Worm (Caenorhabditis elegans): ENCODE results near the gene mans-3.

The mans-3 gene

ce11 chrX:5209429-5209828, 44.2 kb downstream of the mans-3 start:
- TF ChIP-seq Y22D7AL.16 (tag; optimal IDR thresholded peaks at IDR 0.05) (no peak), zip-5 (tag; optimal IDR thresholded peaks at IDR 0.05) (no peak), hlh-6 (tag; optimal IDR thresholded peaks at IDR 0.05) (peak; percentile 25), pax-1 (tag; optimal IDR thresholded peaks at IDR 0.05) (no peak), ceh-18 (tag; optimal IDR thresholded peaks at IDR 0.05) (peak; percentile 58), unc-55 (GFP tag; optimal IDR thresholded peaks at IDR 0.05) (peak; percentile 23)

ce11 chrX:5210524-5210923, 45.3 kb downstream of the mans-3 start:
- TF ChIP-seq ceh-18 (tag; optimal IDR thresholded peaks at IDR 0.05) (no peak), unc-42 (tag; optimal IDR thresholded peaks at IDR 0.05) (peak; percentile 82), K02D7.2 (tag; optimal IDR thresholded peaks at IDR 0.05) (no peak)

ce11 chrX:5210927-5211655, 45.9 kb downstream of the mans-3 start:
- no peak for TF ChIP-seq fax-1 (tag; optimal IDR thresholded peaks at IDR 0.05)

- TF ChIP-seq K09A11.1 (tag; optimal IDR thresholded peaks at IDR 0.05; ENCODE audit: insufficient read depth): no peak
- no peak for TF ChIP-seq hlh-8 (tag; optimal IDR thresholded peaks at IDR 0.05)
- TF ChIP-seq tbx-7 (tag; optimal IDR thresholded peaks at IDR 0.05): no peak
- no peak for TF ChIP-seq ceh-18 (tag; optimal IDR thresholded peaks at IDR 0.05)
Measured at ce11 chrX:5213032-5213431, 47.8 kb downstream of the mans-3 start.

ce11 chrX:5213565-5213964, 48.4 kb downstream of the mans-3 start:
- TF ChIP-seq fax-1 (tag; optimal IDR thresholded peaks at IDR 0.05): no peak
- no peak for TF ChIP-seq ceh-14 (tag; optimal IDR thresholded peaks at IDR 0.05)
- no peak for TF ChIP-seq pros-1 (tag; optimal IDR thresholded peaks at IDR 0.05)
- TF ChIP-seq elt-2 (tag; optimal IDR thresholded peaks at IDR 0.05): peak; percentile 88
- TF ChIP-seq pqm-1 (tag; optimal IDR thresholded peaks at IDR 0.05): peak; percentile 29
- no peak for TF ChIP-seq pha-2 (tag; optimal IDR thresholded peaks at IDR 0.05)

- TF ChIP-seq C08G9.2 (tag; optimal IDR thresholded peaks at IDR 0.05) (peak; percentile 26), ahr-1 (tag; optimal IDR thresholded peaks at IDR 0.05) (no peak)
Measured at ce11 chrX:5214790-5215189, 49.6 kb downstream of the mans-3 start.

ce11 chrX:5216063-5216462, 50.9 kb downstream of the mans-3 start, which contains the start of gene hrpa-2:
Gene hrpa-2 (plus strand): TSS chrX:5216363.
- TF ChIP-seq ets-4 (tag; optimal IDR thresholded peaks at IDR 0.05) (no peak), hlh-30 (tag; optimal IDR thresholded peaks at IDR 0.05; ENCODE audit: insufficient read depth) (no peak)

ce11 chrX:5218323-5218722, 53.1 kb downstream of the mans-3 start:
- TF ChIP-seq pros-1 (tag; optimal IDR thresholded peaks at IDR 0.05) (no peak), ets-4 (tag; optimal IDR thresholded peaks at IDR 0.05) (no peak), zip-5 (tag; optimal IDR thresholded peaks at IDR 0.05) (no peak), elt-4 (tag; optimal IDR thresholded peaks at IDR 0.05) (no peak), unc-42 (tag; optimal IDR thresholded peaks at IDR 0.05) (no peak), ref-2 (tag; optimal IDR thresholded peaks at IDR 0.05) (no peak), hlh-6 (tag; optimal IDR thresholded peaks at IDR 0.05) (no peak), ceh-24 (tag; optimal IDR thresholded peaks at IDR 0.05) (no peak), hlh-15 (tag; optimal IDR thresholded peaks at IDR 0.05) (no peak), eyg-1 (tag; optimal IDR thresholded peaks at IDR 0.05) (no peak), K02D7.2 (tag; optimal IDR thresholded peaks at IDR 0.05) (no peak), dve-1 (tag; optimal IDR thresholded peaks at IDR 0.05) (no peak), pha-4 (tag; optimal IDR thresholded peaks at IDR 0.05) (no peak), gmeb-2 (tag; optimal IDR thresholded peaks at IDR 0.05) (no peak), ceh-2 (tag; optimal IDR thresholded peaks at IDR 0.05) (no peak), lim-6 (tag; optimal IDR thresholded peaks at IDR 0.05) (no peak), tbx-7 (tag; optimal IDR thresholded peaks at IDR 0.05) (no peak), ceh-14 (tag; optimal IDR thresholded peaks at IDR 0.05) (no peak), ceh-18 (tag; optimal IDR thresholded peaks at IDR 0.05) (no peak), syd-9 (tag; optimal IDR thresholded peaks at IDR 0.05) (no peak)

Measured in whole organism, late embryonic.